Fruit fly (Drosophila melanogaster) whole organism, larva: ENCODE measurements around the gene IntS2.

Experiments
- noc ChIP-seq: fragments of 200-800 bp; sonication (Bioruptor generic); optimal IDR thresholded peaks from 3 replicates; lab custom pipeline; 2019; ENCODE audit warnings: missing biosample characterization, mild to moderate bottlenecking, missing genetic modification characterization, moderate library complexity

IntS2 gene

DNA sequence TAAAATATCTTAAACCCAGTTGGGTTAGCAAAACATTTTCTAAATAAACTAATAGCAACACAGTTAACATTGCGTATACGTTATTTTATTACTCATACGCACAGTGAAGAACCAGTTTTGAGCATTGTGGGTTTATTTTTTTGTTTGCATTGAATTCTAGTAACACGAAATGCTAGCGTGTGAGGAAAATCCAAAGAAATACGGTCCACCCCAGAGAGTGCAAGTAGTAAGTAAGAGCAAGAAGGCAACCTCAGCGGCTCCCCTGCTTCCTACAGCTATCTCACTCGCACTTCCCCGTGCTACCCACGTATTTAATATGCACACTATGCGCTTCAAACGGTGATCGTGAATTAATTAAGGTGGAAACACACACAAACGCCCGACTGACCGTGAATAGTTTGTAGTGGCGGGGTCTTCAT, 31.6 kb downstream of the IntS2 start:
- peak; percentile 97 for TF ChIP-seq noc (tag; lab: Kevin White, UChicago)

DNA sequence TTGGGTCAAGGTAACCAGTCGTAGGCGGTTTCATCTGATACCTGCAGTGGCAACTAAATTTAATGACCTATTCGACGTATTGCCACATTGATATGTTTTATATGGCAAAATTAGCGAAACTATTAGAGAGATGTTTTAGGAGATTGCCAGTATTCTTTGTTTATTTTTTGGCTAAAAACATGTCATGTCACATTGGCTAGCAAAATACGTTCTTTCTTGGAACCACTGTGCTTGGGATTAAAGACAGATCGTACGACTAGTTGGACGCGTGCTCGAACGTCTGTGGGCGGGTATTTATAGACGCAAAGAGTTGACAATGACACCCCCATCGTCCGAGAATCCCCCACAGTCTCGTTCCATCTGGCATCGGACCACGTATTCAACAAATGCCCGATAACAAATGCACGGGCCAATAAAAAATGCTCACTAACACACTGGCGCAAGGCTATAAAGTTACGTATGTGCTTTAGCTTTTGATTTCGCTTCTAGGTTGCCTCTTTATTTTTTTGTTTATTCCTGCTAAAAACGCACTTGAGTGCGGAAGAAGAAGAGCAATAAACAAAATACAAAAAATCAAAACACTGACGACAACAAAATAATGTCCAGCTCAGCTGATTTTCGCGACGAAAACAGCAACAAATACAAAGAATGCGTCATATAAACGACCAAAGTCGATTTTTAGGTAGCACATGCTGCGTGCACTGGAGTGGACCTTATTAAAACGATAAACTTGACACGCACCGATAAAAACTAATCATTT, 32.2 kb downstream of the IntS2 start:
- no peak for TF ChIP-seq noc (tag; lab: Kevin White, UChicago)

DNA sequence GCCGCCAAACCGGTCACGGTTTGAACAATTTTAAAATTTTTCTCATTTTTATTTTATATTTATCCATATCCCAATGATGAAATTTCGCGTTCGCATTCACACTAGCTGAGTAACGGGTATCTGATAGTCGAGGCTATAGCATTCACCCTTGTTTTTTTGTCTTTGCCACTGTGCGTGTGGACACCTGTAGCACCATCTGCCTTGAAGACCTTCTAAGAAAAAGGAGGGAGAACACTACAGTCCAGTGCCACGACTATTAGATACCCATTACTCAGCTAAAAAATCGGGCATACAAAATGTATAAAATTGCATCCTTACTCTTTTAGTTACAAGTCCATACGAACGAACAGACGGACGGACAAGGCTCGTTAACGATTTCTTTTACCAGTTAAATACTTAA, 34.4 kb downstream of the IntS2 start:
- no peak for TF ChIP-seq noc (tag; lab: Kevin White, UChicago)

DNA sequence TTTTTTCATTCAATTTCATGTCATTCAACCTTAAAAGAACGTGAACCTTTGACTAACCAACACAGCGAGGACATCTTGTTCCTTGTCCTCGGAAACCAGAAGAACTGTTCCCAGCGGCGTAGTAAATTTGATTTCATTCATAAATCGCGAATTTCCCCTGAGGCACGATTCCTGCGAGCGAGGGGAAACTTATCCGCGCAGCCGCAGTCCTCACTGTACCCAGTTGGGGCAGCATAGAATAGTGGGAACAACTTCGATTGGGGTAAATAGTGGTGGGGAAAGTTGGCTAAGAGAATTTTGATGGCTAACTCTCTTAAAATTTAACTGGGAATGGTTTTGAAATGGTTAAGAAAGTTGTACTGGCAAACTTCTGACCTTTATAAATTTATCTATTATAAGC, 45.2 kb downstream of the IntS2 start:
- TF ChIP-seq noc (tag; lab: Kevin White, UChicago), result no peak
